Fruit fly (Drosophila melanogaster) whole organism, wandering third instar larva: ENCODE data around the gene wol.

ENCODE experiments used
- CrebA ChIP-seq: fragments of 200-800 bp; sonication (Bioruptor generic); optimal IDR thresholded peaks from 2 replicates; lab custom pipeline; 2016; ENCODE audit warnings: missing biosample characterization, mild to moderate bottlenecking, missing genetic modification characterization, borderline replicate concordance
- Dif ChIP-seq: fragments of 200-275, 200-300 bp; sonication (Bioruptor generic); optimal IDR thresholded peaks from 2 replicates; lab custom pipeline; 2018; ENCODE audit warnings: missing biosample characterization, missing genetic modification characterization; ENCODE audit not compliant: partially characterized antibody
- Hnf4 ChIP-seq: fragments of 200-800 bp; sonication (Bioruptor generic); optimal IDR thresholded peaks from 2 replicates; lab custom pipeline; 2016; ENCODE audit warnings: missing biosample characterization, mild to moderate bottlenecking, missing genetic modification characterization
- Jra ChIP-seq: sonication (Bioruptor generic); optimal IDR thresholded peaks from 2 replicates; lab custom pipeline; 2016; ENCODE audit warnings: missing biosample characterization, missing genetic modification characterization
- Myc ChIP-seq: fragments of >200 bp; optimal IDR thresholded peaks from 2 replicates; lab custom pipeline; 2017
- OdsH ChIP-seq: fragments of 200-800 bp; sonication (Bioruptor generic); optimal IDR thresholded peaks from 2 replicates; lab custom pipeline; 2016; ENCODE audit warnings: missing biosample characterization, mild to moderate bottlenecking, missing genetic modification characterization
- foxo ChIP-seq, 2 experiments: fragments of 200-800 bp; sonication (Bioruptor generic); optimal IDR thresholded peaks; 2 replicates in 1 of 2; 3 replicates in 1 of 2; lab custom pipeline; 2016 to 2017; ENCODE audit warnings: missing biosample characterization in 2 of 2, missing genetic modification characterization in 2 of 2
- fru ChIP-seq: fragments of 200-800 bp; sonication (Bioruptor generic); optimal IDR thresholded peaks from 3 replicates; lab custom pipeline; 2016; ENCODE audit warnings: missing biosample characterization, mild to moderate bottlenecking, missing genetic modification characterization

dm6 chr2L:8328526-8329097 is 25.8 kb upstream of the wol start:
- no peak for TF ChIP-seq CrebA (GFP tag; lab: Kevin White, UChicago)
- TF ChIP-seq foxo (GFP tag; optimal IDR thresholded peaks at IDR 0.05; lab: Kevin White, UChicago), result no peak
- TF ChIP-seq Hnf4, result no peak
- TF ChIP-seq OdsH (GFP tag; lab: Kevin White, UChicago), result no peak
- TF ChIP-seq Myc (lab: Kevin White, UChicago), result no peak
- TF ChIP-seq Dif (GFP tag; lab: Kevin White, UChicago), result no peak
- TF ChIP-seq fru, result no peak
- no peak for TF ChIP-seq Jra (GFP tag; lab: Kevin White, UChicago)
